Worm (Caenorhabditis elegans) whole organism, L4/young adult: ENCODE data around the gene T16G12.8.

Source experiments
- W03F9.2 ChIP-seq: fragments of 150-350 bp; optimal IDR thresholded peaks from 2 replicates; lab custom pipeline; 2014; ENCODE audit warnings: missing biosample characterization, missing genetic modification characterization
- dao-5 ChIP-seq: sonication (generic microtip); optimal IDR thresholded peaks from 2 replicates; lab custom pipeline; 2016; ENCODE audit warnings: missing genotype, missing genetic modification characterization, moderate library complexity, missing compliant biosample characterization
- him-1 ChIP-seq: sonication (generic microtip); optimal IDR thresholded peaks from 2 replicates; lab custom pipeline; 2016; ENCODE audit warnings: missing genotype, missing genetic modification reagents, missing genetic modification characterization, missing compliant biosample characterization

DNA sequence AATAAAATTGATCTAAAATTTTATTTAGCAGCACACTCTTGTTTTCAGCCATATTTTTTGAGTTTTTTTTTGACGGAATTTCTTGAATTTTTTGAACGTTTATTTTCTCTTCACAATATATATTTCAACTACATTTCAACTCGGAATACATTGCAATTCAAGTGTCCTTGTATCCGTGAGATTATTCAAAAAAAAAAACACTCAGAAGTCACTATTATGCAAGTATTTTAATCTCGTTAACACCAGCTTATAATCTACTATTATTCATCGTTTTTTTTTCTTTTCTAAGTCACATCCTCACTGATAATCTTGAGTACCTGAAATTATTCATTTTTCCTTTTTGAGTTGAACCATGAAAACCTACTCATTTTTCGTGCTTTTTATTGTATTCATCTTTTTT lies 35.6 kb upstream of the T16G12.8 start, which contains the start of gene ins-21:
- no peak for TF ChIP-seq dao-5 (tag; lab: Kevin White, UChicago)
- TF ChIP-seq him-1 (tag; lab: Kevin White, UChicago), result no peak
- no peak for TF ChIP-seq W03F9.2 (tag; lab: Kevin White, UChicago)
